Fruit fly (Drosophila melanogaster) whole organism, pupa: ENCODE results near the gene MYPT-75D.

Experiments
- CG12605 ChIP-seq: fragments of 200-800 bp; sonication (Bioruptor generic); IDR thresholded peaks from 2 replicates; pipeline ENCODE4 v1.3.6; 2022; ENCODE audit warnings: missing biosample characterization, missing genetic modification characterization
- CG13204 ChIP-seq: fragments of 200-800 bp; sonication (Bioruptor generic); optimal IDR thresholded peaks from 2 replicates; lab custom pipeline; 2018; ENCODE audit warnings: missing biosample characterization, mild to moderate bottlenecking, missing genetic modification characterization, moderate library complexity
- CG14655 ChIP-seq: fragments of 200-800 bp; sonication (Bioruptor generic); optimal IDR thresholded peaks from 3 replicates; lab custom pipeline; 2017; ENCODE audit warnings: mild to moderate bottlenecking, missing biosample characterization, missing genetic modification reagents, missing genetic modification characterization
- CG34367 ChIP-seq: fragments of 200-800 bp; sonication (Bioruptor generic); optimal IDR thresholded peaks from 2 replicates; lab custom pipeline; 2018; ENCODE audit warnings: missing biosample characterization, mild to moderate bottlenecking, missing genetic modification characterization
- CG4496 ChIP-seq: fragments of 200-800 bp; sonication (Bioruptor generic); IDR thresholded peaks from 3 replicates; pipeline ENCODE4 v1.3.6; 2022; ENCODE audit warnings: missing biosample characterization, missing genetic modification characterization
- CG8301 ChIP-seq: fragments of 200-800 bp; sonication (Bioruptor generic); optimal IDR thresholded peaks from 2 replicates; lab custom pipeline; 2018; ENCODE audit warnings: missing biosample characterization, mild to moderate bottlenecking, missing genetic modification characterization
- CG9948 ChIP-seq: fragments of 200-800 bp; sonication (Bioruptor generic); optimal IDR thresholded peaks from 2 replicates; lab custom pipeline; 2018; ENCODE audit warnings: missing biosample characterization, mild to moderate bottlenecking, missing genetic modification characterization, moderate library complexity
- EcR ChIP-seq: fragments of 200-800 bp; sonication (Bioruptor generic); optimal IDR thresholded peaks from 3 replicates; lab custom pipeline; 2019; ENCODE audit warnings: missing biosample characterization, missing genetic modification characterization, mild to moderate bottlenecking, moderate library complexity, missing genetic modification reagents
- Pif1A ChIP-seq: fragments of 200-800 bp; sonication (Bioruptor generic); optimal IDR thresholded peaks from 3 replicates; lab custom pipeline; 2016; ENCODE audit warnings: missing biosample characterization, missing genetic modification characterization
- Snoo ChIP-seq: fragments of 200-800 bp; sonication (Bioruptor generic); optimal IDR thresholded peaks from 3 replicates; lab custom pipeline; 2017; ENCODE audit warnings: missing biosample characterization, mild to moderate bottlenecking, missing genetic modification characterization, inconsistent platforms
- fd96Ca ChIP-seq: fragments of 200-800 bp; sonication (Bioruptor generic); IDR thresholded peaks from 3 replicates; pipeline ENCODE4 v1.3.6; 2022; ENCODE audit warnings: missing biosample characterization, missing genetic modification characterization
- gl ChIP-seq: fragments of 200-800 bp; sonication (Bioruptor generic); optimal IDR thresholded peaks from 2 replicates; lab custom pipeline; 2018; ENCODE audit warnings: missing biosample characterization, mild to moderate bottlenecking, missing genetic modification characterization
- rn ChIP-seq: fragments of 200-800 bp; sonication (Bioruptor generic); IDR thresholded peaks from 2 replicates; pipeline ENCODE4 v1.3.6; 2022; ENCODE audit warnings: missing biosample characterization, missing genetic modification characterization

- TF ChIP-seq CG9948 (tag; lab: Kevin White, UChicago) (no peak), CG14655 (GFP tag; lab: Kevin White, UChicago) (no peak), CG12605 (peak; percentile 31; the same call in 1 of the 2 replicates), CG4496 (GFP tag; lab: Robert Waterston, UW) (no peak), Snoo (no peak), Pif1A (GFP tag; lab: Kevin White, UChicago) (no peak), fd96Ca (GFP tag; lab: Robert Waterston, UW) (no peak), CG13204 (no peak), CG8301 (no peak), CG34367 (tag; lab: Kevin White, UChicago) (no peak), gl (tag; lab: Kevin White, UChicago) (no peak), EcR (no peak), rn (GFP tag; lab: Robert Waterston, UW) (no peak)
Observed at dm6 chr3L:18617893-18618577, 7.7 kb upstream of the MYPT-75D start, which contains the start of the genes CG13380 and CG4174.
